Fruit fly (Drosophila melanogaster) whole organism, wandering third instar larva: Measurements from ENCODE around the gene CG42558.
A peak's percentile ranks its signal among the peaks of the same experiment; 100 is the strongest.

ENCODE experiments used
- Abd-B ChIP-seq: fragments of >200 bp; optimal IDR thresholded peaks from 2 replicates; lab custom pipeline; 2017; ENCODE audit warnings: missing biosample characterization, missing genetic modification characterization
- CG32264 ChIP-seq: fragments of 200-800 bp; sonication (Bioruptor generic); optimal IDR thresholded peaks from 2 replicates; lab custom pipeline; 2016; ENCODE audit warnings: missing biosample characterization, missing genetic modification characterization
- CG9705 ChIP-seq: fragments of 200-800 bp; sonication (Bioruptor generic); optimal IDR thresholded peaks from 2 replicates; lab custom pipeline; 2018; ENCODE audit warnings: missing biosample characterization, mild to moderate bottlenecking, missing genetic modification characterization
- CrebA ChIP-seq: fragments of 200-800 bp; sonication (Bioruptor generic); optimal IDR thresholded peaks from 2 replicates; lab custom pipeline; 2016; ENCODE audit warnings: missing biosample characterization, mild to moderate bottlenecking, missing genetic modification characterization, borderline replicate concordance
- Dfd ChIP-seq: fragments of >200 bp; optimal IDR thresholded peaks from 2 replicates; lab custom pipeline; 2017; ENCODE audit warnings: missing biosample characterization, missing genetic modification characterization
- Dif ChIP-seq: fragments of 200-275, 200-300 bp; sonication (Bioruptor generic); optimal IDR thresholded peaks from 2 replicates; lab custom pipeline; 2018; ENCODE audit warnings: missing biosample characterization, missing genetic modification characterization; ENCODE audit not compliant: partially characterized antibody
- GATAd ChIP-seq: sonication (Bioruptor generic); optimal IDR thresholded peaks from 2 replicates; lab custom pipeline; 2016; ENCODE audit warnings: missing biosample characterization, missing genetic modification characterization
- HLH106 ChIP-seq: fragments of 200-800 bp; optimal IDR thresholded peaks from 3 replicates; lab custom pipeline; 2019; ENCODE audit warnings: missing biosample characterization, mild to moderate bottlenecking, missing genetic modification characterization, moderate library complexity
- Hnf4 ChIP-seq: fragments of 200-800 bp; sonication (Bioruptor generic); optimal IDR thresholded peaks from 2 replicates; lab custom pipeline; 2016; ENCODE audit warnings: missing biosample characterization, mild to moderate bottlenecking, missing genetic modification characterization
- Hr83 ChIP-seq: fragments of 200-300 bp; sonication (Bioruptor generic); optimal IDR thresholded peaks from 2 replicates; lab custom pipeline; 2016; ENCODE audit warnings: missing biosample characterization, mild to moderate bottlenecking, missing genetic modification characterization, moderate library complexity; ENCODE audit not compliant: poor library complexity, severe bottlenecking
- Mio ChIP-seq: sonication (Bioruptor generic); optimal IDR thresholded peaks from 2 replicates; lab custom pipeline; 2016; ENCODE audit warnings: missing biosample characterization, missing genetic modification characterization
- Myc ChIP-seq: fragments of >200 bp; optimal IDR thresholded peaks from 2 replicates; lab custom pipeline; 2017
- N ChIP-seq: fragments of >200 bp; optimal IDR thresholded peaks from 2 replicates; lab custom pipeline; 2018; ENCODE audit warnings: missing biosample characterization, missing external identifiers, missing genetic modification characterization
- OdsH ChIP-seq: fragments of 200-800 bp; sonication (Bioruptor generic); optimal IDR thresholded peaks from 2 replicates; lab custom pipeline; 2016; ENCODE audit warnings: missing biosample characterization, mild to moderate bottlenecking, missing genetic modification characterization
- Rel ChIP-seq, 2 experiments: fragments of 200-800 bp; sonication (Bioruptor generic) in 1 of 2; optimal IDR thresholded peaks; 2 replicates in 1 of 2; 3 replicates in 1 of 2; lab custom pipeline; 2016 to 2019; ENCODE audit warnings: mild to moderate bottlenecking in 2 of 2, missing biosample characterization in 2 of 2, missing genetic modification characterization in 2 of 2, moderate library complexity in 1 of 2
- Sp1 ChIP-seq: fragments of 200-800 bp; sonication (Bioruptor generic); optimal IDR thresholded peaks from 3 replicates; lab custom pipeline; 2019; ENCODE audit warnings: missing biosample characterization, mild to moderate bottlenecking, missing genetic modification characterization, moderate library complexity
- Vsx2 ChIP-seq: fragments of 200-300, 225-300 bp; sonication (Bioruptor generic); optimal IDR thresholded peaks from 2 replicates; lab custom pipeline; 2018; ENCODE audit warnings: missing biosample characterization, missing genetic modification characterization; ENCODE audit not compliant: partially characterized antibody
- br ChIP-seq: fragments of 200-800 bp; sonication (Bioruptor generic); optimal IDR thresholded peaks from 2 replicates; lab custom pipeline; 2016; ENCODE audit warnings: missing biosample characterization, missing genetic modification characterization
- brk ChIP-seq: fragments of 200-800 bp; sonication (Bioruptor generic); optimal IDR thresholded peaks from 2 replicates; lab custom pipeline; 2016; ENCODE audit warnings: missing biosample characterization, mild to moderate bottlenecking, missing genetic modification characterization
- dl ChIP-seq, 2 experiments: fragments of 175-275, 200-275 bp in 1 of 2; fragments of 200-275 bp in 1 of 2; sonication (Bioruptor generic); optimal IDR thresholded peaks; lab custom pipeline; 2018; ENCODE audit warnings: mild to moderate bottlenecking in 2 of 2, missing biosample characterization in 2 of 2, missing genetic modification characterization in 2 of 2, moderate library complexity in 2 of 2; ENCODE audit not compliant: partially characterized antibody in 2 of 2, insufficient read depth in 1 of 2
- dmrt93B ChIP-seq: fragments of 200-800 bp; sonication (Bioruptor generic); optimal IDR thresholded peaks from 2 replicates; lab custom pipeline; 2018; ENCODE audit warnings: missing biosample characterization, mild to moderate bottlenecking, missing genetic modification characterization
- dsf ChIP-seq: sonication (Bioruptor generic); optimal IDR thresholded peaks from 2 replicates; lab custom pipeline; 2016; ENCODE audit warnings: missing biosample characterization, missing genetic modification characterization, borderline replicate concordance
- ey ChIP-seq: fragments of 200-800 bp; sonication (Bioruptor generic); optimal IDR thresholded peaks from 2 replicates; lab custom pipeline; 2016; ENCODE audit warnings: missing biosample characterization, missing genetic modification characterization
- foxo ChIP-seq, 2 experiments: fragments of 200-800 bp; sonication (Bioruptor generic); optimal IDR thresholded peaks; 2 replicates in 1 of 2; 3 replicates in 1 of 2; lab custom pipeline; 2016 to 2017; ENCODE audit warnings: missing biosample characterization in 2 of 2, missing genetic modification characterization in 2 of 2
- fru ChIP-seq: fragments of 200-800 bp; sonication (Bioruptor generic); optimal IDR thresholded peaks from 3 replicates; lab custom pipeline; 2016; ENCODE audit warnings: missing biosample characterization, mild to moderate bottlenecking, missing genetic modification characterization
- h ChIP-seq: fragments of 200-800 bp; sonication (Bioruptor generic); optimal IDR thresholded peaks from 3 replicates; lab custom pipeline; 2016; ENCODE audit warnings: missing biosample characterization, mild to moderate bottlenecking, missing genetic modification characterization
- jim ChIP-seq: fragments of 175-275, 200-325 bp; sonication (Bioruptor generic); optimal IDR thresholded peaks from 2 replicates; lab custom pipeline; 2016; ENCODE audit warnings: missing biosample characterization, mild to moderate bottlenecking, missing genetic modification characterization
- lola ChIP-seq: fragments of >200 bp; optimal IDR thresholded peaks from 2 replicates; lab custom pipeline; 2017; ENCODE audit warnings: missing biosample characterization, missing genetic modification characterization
- pan ChIP-seq: fragments of >200 bp; optimal IDR thresholded peaks from 2 replicates; lab custom pipeline; 2017
- psq ChIP-seq: fragments of 200-800 bp; sonication (Bioruptor generic); optimal IDR thresholded peaks from 3 replicates; lab custom pipeline; 2017; ENCODE audit warnings: missing biosample characterization, mild to moderate bottlenecking, missing genetic modification characterization, moderate library complexity
- rgr ChIP-seq: fragments of 200-800 bp; sonication (Bioruptor generic); optimal IDR thresholded peaks from 3 replicates; lab custom pipeline; 2016; ENCODE audit warnings: missing biosample characterization, mild to moderate bottlenecking, missing genetic modification characterization
- sage ChIP-seq: fragments of 200-800 bp; sonication (Bioruptor generic); optimal IDR thresholded peaks from 2 replicates; lab custom pipeline; 2016; ENCODE audit warnings: missing biosample characterization, mild to moderate bottlenecking, missing genetic modification characterization
- woc ChIP-seq: sonication (Bioruptor generic); optimal IDR thresholded peaks from 2 replicates; lab custom pipeline; 2016; ENCODE audit warnings: missing biosample characterization, mild to moderate bottlenecking, missing genetic modification characterization

The CG42558 gene

DNA sequence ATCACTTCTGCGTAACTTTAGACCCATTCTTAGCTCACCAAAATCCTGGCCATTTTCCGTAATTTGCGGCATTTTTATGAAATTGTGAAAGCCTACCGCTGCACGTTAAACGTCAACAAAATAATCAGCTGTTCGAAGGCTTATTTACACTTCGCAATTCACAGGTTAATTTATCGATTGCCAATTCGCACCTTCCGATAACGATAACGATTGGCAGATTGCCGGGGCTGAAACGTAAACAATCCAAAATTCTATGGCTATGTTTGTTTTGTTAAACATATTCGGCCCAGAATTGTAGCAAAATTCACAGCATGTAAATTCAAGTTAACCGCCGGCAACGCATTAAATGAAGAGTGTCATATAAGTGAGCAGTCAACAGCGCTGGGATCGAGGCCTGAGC, 2.7 kb downstream of the CG42558 start, which contains the start of the genes eIF2Balpha and Vps13B:
Gene eIF2Balpha (minus strand): TSS at position 133 of the 400 bp plus-strand sequence.
Gene Vps13B (plus strand): TSS at position 223 of the 400 bp plus-strand sequence.
- TF ChIP-seq ey (GFP tag; lab: Kevin White, UChicago) (no peak), Myc (lab: Kevin White, UChicago) (no peak), Vsx2 (GFP tag; lab: Kevin White, UChicago) (peak; percentile 100), Dif (peak; percentile 100), pan (lab: Kevin White, UChicago) (no peak), dl (GFP tag; optimal IDR thresholded peaks at IDR 0.05; lab: Kevin White, UChicago; ENCODE audit: insufficient read depth in 1 of 2, partially characterized antibody in 2 of 2) (peak; percentile 95 to 96), br (GFP tag; lab: Kevin White, UChicago) (no peak)

DNA sequence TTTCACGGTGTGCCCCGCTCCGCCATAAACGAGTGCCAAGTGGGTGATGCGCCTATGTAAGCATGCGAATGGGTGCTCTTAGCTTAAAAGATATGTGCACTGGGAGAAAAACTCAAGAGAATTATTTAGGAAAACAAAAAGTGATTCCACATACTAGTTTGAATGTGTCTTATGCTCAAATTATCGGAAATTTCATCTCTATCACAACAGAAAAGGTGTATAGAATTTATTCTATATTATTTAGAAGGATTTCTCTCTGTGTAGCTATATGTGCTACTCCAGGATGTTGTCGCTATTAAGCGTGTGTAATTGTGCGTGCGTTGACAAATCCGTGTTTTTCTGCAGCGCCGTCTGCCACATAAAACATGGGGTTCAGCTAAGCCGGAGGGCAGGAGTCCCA, 26.2 kb downstream of the CG42558 start:
- no peak for TF ChIP-seq sage
- no peak for TF ChIP-seq dmrt93B (GFP tag; lab: Kevin White, UChicago)
- TF ChIP-seq Mio: no peak
- TF ChIP-seq Dif: no peak
- TF ChIP-seq CrebA (GFP tag; lab: Kevin White, UChicago): no peak
- TF ChIP-seq Sp1 (GFP tag; lab: Kevin White, UChicago): no peak
- no peak for TF ChIP-seq ey (GFP tag; lab: Kevin White, UChicago)
- no peak for TF ChIP-seq Vsx2 (GFP tag; lab: Kevin White, UChicago)
- TF ChIP-seq GATAd (GFP tag; lab: Kevin White, UChicago): no peak
- no peak for TF ChIP-seq CG9705
- TF ChIP-seq brk (GFP tag; lab: Kevin White, UChicago): no peak
- TF ChIP-seq Hr83 (GFP tag; lab: Kevin White, UChicago): no peak

DNA sequence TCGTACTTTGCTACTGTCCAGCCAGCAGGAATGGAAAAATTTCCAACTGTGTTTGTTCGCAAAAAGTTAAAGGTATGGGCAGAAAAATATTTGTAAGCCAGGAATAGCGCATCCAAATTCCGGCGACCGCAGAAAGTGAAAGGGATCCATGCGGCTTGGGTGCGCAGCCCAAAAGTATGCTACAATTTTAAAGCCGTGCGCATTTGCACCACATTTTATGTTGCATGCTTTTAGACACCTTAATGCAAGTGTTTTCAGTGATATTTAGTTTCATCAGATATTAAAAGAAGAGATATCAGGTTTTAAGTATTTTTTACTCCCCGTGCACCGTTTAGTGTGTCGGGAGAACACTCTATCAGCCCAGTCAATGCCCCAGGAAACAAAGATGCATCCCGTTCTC, 30.0 kb downstream of the CG42558 start:
- TF ChIP-seq Rel (GFP tag; optimal IDR thresholded peaks at IDR 0.05; lab: Kevin White, UChicago) (no peak), Rel (tag; optimal IDR thresholded peaks at IDR 0.05; lab: Kevin White, UChicago) (no peak), HLH106 (no peak), woc (GFP tag; lab: Kevin White, UChicago) (no peak), psq (no peak), jim (no peak), Dfd (GFP tag; lab: Kevin White, UChicago) (no peak), sage (no peak)

dm6 chr3R:29969347-29969746, 36.3 kb downstream of the CG42558 start, which contains the start of gene TkR99D:
Gene TkR99D, minus strand, starts transcription at chr3R:29969447.
- TF ChIP-seq h (GFP tag; lab: Kevin White, UChicago) (no peak), dsf (no peak), Vsx2 (GFP tag; lab: Kevin White, UChicago) (no peak), jim (no peak), sage (no peak), Hnf4 (GFP tag; lab: Kevin White, UChicago) (no peak), lola (GFP tag; lab: Kevin White, UChicago) (no peak), Myc (lab: Kevin White, UChicago) (no peak), N (GFP tag; lab: Kevin White, UChicago) (no peak), CG32264 (GFP tag; lab: Kevin White, UChicago) (no peak), Dfd (GFP tag; lab: Kevin White, UChicago) (no peak), Dif (no peak), OdsH (no peak), br (GFP tag; lab: Kevin White, UChicago) (no peak)
- TF ChIP-seq, all 38 proteins: peak for 0

- TF ChIP-seq Dif (no peak), Hnf4 (GFP tag; lab: Kevin White, UChicago) (no peak), Abd-B (no peak), sage (no peak), Sp1 (GFP tag; lab: Kevin White, UChicago) (peak; percentile 32), OdsH (peak; percentile 24), fru (GFP tag; lab: Kevin White, UChicago) (peak; percentile 48), rgr (GFP tag; lab: Kevin White, UChicago) (peak; percentile 32), h (GFP tag; lab: Kevin White, UChicago) (peak; percentile 46), foxo (GFP tag; optimal IDR thresholded peaks at IDR 0.05; lab: Kevin White, UChicago) (peak in 1 of 2 experiments; percentile 40), HLH106 (peak; percentile 49), ey (GFP tag; lab: Kevin White, UChicago) (peak; percentile 39), br (GFP tag; lab: Kevin White, UChicago) (peak; percentile 32)
These were observed 45.5 kb downstream of the CG42558 start for dm6 chr3R:29978595-29978994.
